Fruit fly (Drosophila melanogaster): Measurements from ENCODE around the gene CtsK1.

Gene CtsK1

DNA sequence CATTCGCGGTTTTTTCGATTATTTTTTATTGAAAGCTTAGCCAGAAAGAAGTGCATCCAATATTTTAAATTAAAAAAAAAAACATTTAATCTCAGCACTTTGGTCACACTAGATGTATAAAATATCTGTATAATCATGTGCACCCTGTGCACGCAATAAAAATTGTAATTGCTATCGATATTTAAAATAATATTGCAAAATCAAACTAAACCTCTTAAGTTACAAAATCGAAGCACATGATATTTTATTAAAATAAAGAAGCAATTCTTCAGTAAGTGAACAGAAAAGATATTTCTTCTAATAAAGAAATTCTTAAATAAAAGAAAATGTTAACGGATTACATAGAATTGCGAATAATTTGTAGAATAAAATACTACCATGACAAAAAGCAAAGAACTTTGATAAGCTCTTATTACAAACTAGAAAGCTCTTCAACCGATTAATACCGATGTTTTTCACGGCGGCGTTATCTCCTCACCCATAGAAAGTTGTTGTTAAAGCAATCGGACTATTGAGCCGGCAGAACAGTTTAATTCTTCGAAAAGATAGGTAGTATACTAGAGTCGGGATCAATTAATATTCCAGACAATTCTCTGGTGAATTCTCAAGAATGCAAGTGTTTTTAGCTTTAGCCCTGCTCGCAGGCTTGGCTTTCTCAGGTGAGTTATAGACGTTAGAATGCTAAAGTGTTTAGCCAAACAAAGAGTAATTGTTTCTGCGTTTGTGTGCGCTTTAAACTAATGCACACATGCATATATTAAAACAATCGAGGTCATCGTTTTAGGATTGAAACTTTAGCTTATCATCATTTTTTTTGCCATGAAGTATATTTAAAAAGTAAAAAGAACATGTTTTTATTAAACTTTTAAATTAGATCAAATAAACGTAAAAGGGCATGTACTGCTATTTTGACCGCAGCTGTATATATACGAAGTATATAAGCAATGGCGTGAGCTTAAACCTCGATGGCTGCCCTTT, at the start of gene CtsK1 (continued):
- peak; percentile 44 for TF ChIP-seq CG10147 (GFP tag; optimal IDR thresholded peaks at IDR 0.05)
- TF ChIP-seq H15 (GFP tag; IDR thresholded peaks at IDR 0.05): 0 out of 3 replicates have a peak, but pooled peaks have one; percentile 18
- no peak for TF ChIP-seq lilli (GFP tag; optimal IDR thresholded peaks at IDR 0.05)
- TF ChIP-seq E2f2 (GFP tag; IDR thresholded peaks at IDR 0.05): peak; percentile 74
- TF ChIP-seq CG11696 (GFP tag; IDR thresholded peaks at IDR 0.05): peak; percentile 84
- peak; percentile 40 for TF ChIP-seq pzg (GFP tag; optimal IDR thresholded peaks at IDR 0.05)
- TF ChIP-seq h (optimal IDR thresholded peaks at IDR 0.05): no peak
- peak; percentile 77 for TF ChIP-seq unc-4 (GFP tag; IDR thresholded peaks at IDR 0.05; ENCODE audit: partially characterized antibody)
- TF ChIP-seq sob (GFP tag; IDR thresholded peaks at IDR 0.05): 0 out of 2 replicates have a peak, but pooled peaks have one; percentile 18
- no peak for TF ChIP-seq NFAT (GFP tag; IDR thresholded peaks at IDR 0.05)
- TF ChIP-seq Side (GFP tag; optimal IDR thresholded peaks at IDR 0.05): no peak
- TF ChIP-seq lbe (GFP tag; optimal IDR thresholded peaks at IDR 0.05): peak; percentile 23
- TF ChIP-seq Drgx (GFP tag; IDR thresholded peaks at IDR 0.05): peak; percentile 82
- TF ChIP-seq CG9727 (GFP tag; optimal IDR thresholded peaks at IDR 0.05): peak; percentile 12
- TF ChIP-seq CG12391 (tag; optimal IDR thresholded peaks at IDR 0.05): peak; percentile 46
- TF ChIP-seq knrl (GFP tag; IDR thresholded peaks at IDR 0.05; ENCODE audit: partially characterized antibody): peak; percentile 75
- TF ChIP-seq sens (GFP tag): peak; percentile 73
- TF ChIP-seq CG31441 (GFP tag; IDR thresholded peaks at IDR 0.05): peak; percentile 48
- TF ChIP-seq prd (optimal IDR thresholded peaks at IDR 0.05): no peak
- peak; percentile 60; the same call in 2 of the 3 replicates for TF ChIP-seq prd (GFP tag; IDR thresholded peaks at IDR 0.05)
- TF ChIP-seq lov (optimal IDR thresholded peaks at IDR 0.05): no peak
- no peak for TF ChIP-seq lov (GFP tag; IDR thresholded peaks at IDR 0.05)
- TF ChIP-seq Atf6 (GFP tag; IDR thresholded peaks at IDR 0.05): 0 out of 2 replicates have a peak, but pooled peaks have one; percentile 42
- 0 out of 2 replicates have a peak, but pooled peaks have one; percentile 21 for TF ChIP-seq CG14014 (GFP tag; IDR thresholded peaks at IDR 0.05)
- peak; percentile 73; the same call in 1 of the 3 replicates for TF ChIP-seq zen2 (GFP tag; IDR thresholded peaks at IDR 0.05; ENCODE audit: partially characterized antibody)
- peak; percentile 69 for TF ChIP-seq amos (GFP tag; IDR thresholded peaks at IDR 0.05; ENCODE audit: partially characterized antibody)
- TF ChIP-seq CG13894 (tag; optimal IDR thresholded peaks at IDR 0.05): no peak
- peak; percentile 59 for TF ChIP-seq Dref (GFP tag; IDR thresholded peaks at IDR 0.05)
- TF ChIP-seq CG18011 (GFP tag; optimal IDR thresholded peaks at IDR 0.05): no peak
- no peak for TF ChIP-seq rib (GFP tag; IDR thresholded peaks at IDR 0.05)
- no peak for TF ChIP-seq mld (GFP tag; IDR thresholded peaks at IDR 0.05; ENCODE audit: partially characterized antibody)
- TF ChIP-seq gcm2 (GFP tag; optimal IDR thresholded peaks at IDR 0.05): no peak
- TF ChIP-seq CG17829 (tag; optimal IDR thresholded peaks at IDR 0.05): peak; percentile 33
- no peak for TF ChIP-seq E2f1 (GFP tag; IDR thresholded peaks at IDR 0.05)
- no peak for TF ChIP-seq luna (GFP tag; optimal IDR thresholded peaks at IDR 0.05)
- TF ChIP-seq CG9876 (GFP tag; optimal IDR thresholded peaks at IDR 0.05): no peak
- peak; percentile 72; the same call in 1 of the 2 replicates for TF ChIP-seq Bgb (GFP tag; IDR thresholded peaks at IDR 0.05; ENCODE audit: partially characterized antibody)
- no peak for TF ChIP-seq sim (GFP tag; IDR thresholded peaks at IDR 0.05)
- no peak for TF ChIP-seq CHES-1-like (GFP tag; optimal IDR thresholded peaks at IDR 0.05)
- peak; percentile 66 for TF ChIP-seq CG17359 (tag; optimal IDR thresholded peaks at IDR 0.05)
- TF ChIP-seq CG11695 (GFP tag; IDR thresholded peaks at IDR 0.05): peak; percentile 71; the same call in 2 of the 3 replicates
- no peak for TF ChIP-seq Hey (tag; optimal IDR thresholded peaks at IDR 0.05)
- TF ChIP-seq CG12071 (GFP tag; optimal IDR thresholded peaks at IDR 0.05): no peak
- peak; percentile 12 for TF ChIP-seq nmo (GFP tag; optimal IDR thresholded peaks at IDR 0.05)
- peak; percentile 8 for TF ChIP-seq CG30020 (tag; optimal IDR thresholded peaks at IDR 0.05)
- TF ChIP-seq Sox102F (GFP tag; optimal IDR thresholded peaks at IDR 0.05): no peak
- no peak for TF ChIP-seq CG12744 (GFP tag; optimal IDR thresholded peaks at IDR 0.05)

Data from whole organism, embryonic.